Worm (Caenorhabditis elegans) whole organism, L4/young adult: ENCODE results near the gene sdc-2.

Experiments used
- W03F9.2 ChIP-seq: fragments of 150-350 bp; optimal IDR thresholded peaks from 2 replicates; lab custom pipeline; 2014; ENCODE audit warnings: missing biosample characterization, missing genetic modification characterization
- dao-5 ChIP-seq: sonication (generic microtip); optimal IDR thresholded peaks from 2 replicates; lab custom pipeline; 2016; ENCODE audit warnings: missing genotype, missing genetic modification characterization, moderate library complexity, missing compliant biosample characterization
- him-1 ChIP-seq: sonication (generic microtip); optimal IDR thresholded peaks from 2 replicates; lab custom pipeline; 2016; ENCODE audit warnings: missing genotype, missing genetic modification reagents, missing genetic modification characterization, missing compliant biosample characterization

Gene sdc-2

DNA sequence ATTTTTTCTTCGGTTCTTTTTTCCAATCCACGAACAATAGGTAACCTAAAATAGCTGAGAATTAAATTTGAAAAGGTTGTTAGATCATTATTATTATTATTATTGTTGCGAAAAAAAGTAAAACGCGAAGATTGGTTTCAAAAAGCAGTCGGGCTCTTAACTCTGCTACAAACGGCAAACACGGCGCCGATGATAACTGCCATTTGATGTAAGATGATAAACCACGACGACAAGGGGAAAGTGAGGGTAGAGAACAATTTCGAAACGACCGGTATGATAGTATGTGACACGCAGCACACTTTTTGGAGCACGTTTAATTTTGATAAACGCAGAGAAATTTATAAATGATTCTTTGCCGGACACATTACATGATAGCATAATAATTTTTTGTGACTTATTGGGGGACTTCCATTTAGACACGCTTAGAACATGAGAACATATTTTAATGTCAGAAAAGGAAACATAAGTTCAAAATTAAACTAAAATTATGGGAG lies 3.4 kb upstream of the sdc-2 start, which contains the start of gene hpo-34:
TSS of gene hpo-34 (minus strand) at position 51 of the 494 bp plus-strand sequence.
- no peak for TF ChIP-seq W03F9.2 (tag; lab: Kevin White, UChicago)
- no peak for TF ChIP-seq dao-5 (tag; lab: Kevin White, UChicago)
- no peak for TF ChIP-seq him-1 (tag; lab: Kevin White, UChicago)

ce11 chrX:11523704-11524103 lies 1.2 kb downstream of the sdc-2 start:
- no peak for TF ChIP-seq W03F9.2 (tag; lab: Kevin White, UChicago)
- TF ChIP-seq him-1 (tag; lab: Kevin White, UChicago): no peak
- TF ChIP-seq dao-5 (tag; lab: Kevin White, UChicago): no peak

DNA sequence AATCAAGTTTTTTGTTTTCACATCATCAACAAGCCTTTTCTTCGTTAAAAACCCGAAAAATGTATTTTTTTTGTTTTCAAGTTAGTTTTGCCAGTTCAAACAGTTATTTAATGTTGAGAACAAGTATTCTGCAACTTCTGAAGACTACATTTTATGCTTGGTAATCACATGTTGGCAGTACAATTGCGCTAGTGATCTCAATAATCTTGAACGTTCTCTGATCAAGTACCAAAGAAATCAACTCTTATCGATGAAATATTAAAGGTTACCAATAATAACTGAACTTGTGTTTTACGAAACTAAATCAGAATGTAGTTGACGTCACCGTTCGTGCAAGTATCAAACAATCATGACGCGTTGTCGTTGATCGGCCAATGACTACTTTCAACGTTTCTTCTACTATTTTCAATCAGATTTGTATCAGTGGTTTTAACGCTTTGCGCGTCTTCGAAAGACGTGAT lies 11.1 kb downstream of the sdc-2 start, which contains the start of gene C35C5.8:
TSS of gene C35C5.8 (plus strand) at position 51 of the 461 bp plus-strand sequence.
- TF ChIP-seq W03F9.2 (tag; lab: Kevin White, UChicago) (no peak), him-1 (tag; lab: Kevin White, UChicago) (no peak), dao-5 (tag; lab: Kevin White, UChicago) (no peak)

DNA sequence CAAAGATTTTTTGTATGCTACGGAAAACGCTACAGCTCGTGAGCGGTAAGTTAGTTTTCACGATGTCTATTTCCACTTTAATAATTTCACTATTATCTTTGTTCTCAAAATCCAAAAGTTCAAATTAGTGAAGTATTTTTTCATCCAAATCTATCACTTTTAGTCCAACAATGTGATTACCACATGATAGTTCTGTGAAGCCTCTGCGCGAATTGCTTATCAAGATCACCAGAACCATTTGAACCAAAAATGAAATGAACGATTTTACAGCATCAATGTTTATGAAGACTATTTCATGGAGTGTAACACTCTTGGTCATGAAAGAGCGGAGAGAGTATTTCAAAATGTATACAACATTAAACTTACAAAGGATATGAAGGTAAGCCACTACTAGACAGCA lies 11.9 kb downstream of the sdc-2 start:
- TF ChIP-seq W03F9.2 (tag; lab: Kevin White, UChicago) (no peak), dao-5 (tag; lab: Kevin White, UChicago) (no peak), him-1 (tag; lab: Kevin White, UChicago) (no peak)

DNA sequence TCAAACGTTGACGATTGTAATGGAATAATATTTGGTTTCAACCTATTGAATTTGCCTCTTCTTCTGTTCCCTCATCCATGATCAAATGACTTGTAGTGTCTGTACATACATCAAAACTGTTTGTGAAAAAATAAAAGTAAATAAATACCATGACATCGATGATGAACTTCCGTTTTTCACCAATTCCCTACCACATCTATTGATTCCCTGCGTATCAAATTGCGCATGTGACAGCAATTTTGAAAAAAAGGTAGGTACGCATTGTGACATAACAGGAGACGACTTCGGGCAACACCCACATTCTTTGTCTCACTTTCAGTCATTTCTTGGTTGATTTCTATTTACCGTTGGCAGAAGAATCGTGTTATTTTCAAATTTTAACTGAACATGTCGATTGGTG lies 13.9 kb downstream of the sdc-2 start, which contains the start of gene C35C5.9:
TSS of gene C35C5.9 (plus strand) at position 161 of the 400 bp plus-strand sequence.
- no peak for TF ChIP-seq W03F9.2 (tag; lab: Kevin White, UChicago)
- TF ChIP-seq him-1 (tag; lab: Kevin White, UChicago): no peak
- TF ChIP-seq dao-5 (tag; lab: Kevin White, UChicago): no peak

ce11 chrX:11537240-11537764 lies 14.8 kb downstream of the sdc-2 start, which contains the start of gene gcp-2.2:
TSS of gene gcp-2.2 (plus strand) at chrX:11537714.
- TF ChIP-seq dao-5 (tag; lab: Kevin White, UChicago) (no peak), W03F9.2 (tag; lab: Kevin White, UChicago) (no peak), him-1 (tag; lab: Kevin White, UChicago) (no peak)

- no peak for TF ChIP-seq W03F9.2 (tag; lab: Kevin White, UChicago)
- TF ChIP-seq him-1 (tag; lab: Kevin White, UChicago): no peak
- no peak for TF ChIP-seq dao-5 (tag; lab: Kevin White, UChicago)
Observed at ce11 chrX:11541690-11542089, 19.2 kb downstream of the sdc-2 start.

- TF ChIP-seq dao-5 (tag; lab: Kevin White, UChicago) (no peak), him-1 (tag; lab: Kevin White, UChicago) (no peak), W03F9.2 (tag; lab: Kevin White, UChicago) (peak; percentile 64)
Observed at ce11 chrX:11546445-11547275, 24.2 kb downstream of the sdc-2 start, which contains the start of gene selt-1.1. TSS of gene selt-1.1 (minus strand) at chrX:11546495.

DNA sequence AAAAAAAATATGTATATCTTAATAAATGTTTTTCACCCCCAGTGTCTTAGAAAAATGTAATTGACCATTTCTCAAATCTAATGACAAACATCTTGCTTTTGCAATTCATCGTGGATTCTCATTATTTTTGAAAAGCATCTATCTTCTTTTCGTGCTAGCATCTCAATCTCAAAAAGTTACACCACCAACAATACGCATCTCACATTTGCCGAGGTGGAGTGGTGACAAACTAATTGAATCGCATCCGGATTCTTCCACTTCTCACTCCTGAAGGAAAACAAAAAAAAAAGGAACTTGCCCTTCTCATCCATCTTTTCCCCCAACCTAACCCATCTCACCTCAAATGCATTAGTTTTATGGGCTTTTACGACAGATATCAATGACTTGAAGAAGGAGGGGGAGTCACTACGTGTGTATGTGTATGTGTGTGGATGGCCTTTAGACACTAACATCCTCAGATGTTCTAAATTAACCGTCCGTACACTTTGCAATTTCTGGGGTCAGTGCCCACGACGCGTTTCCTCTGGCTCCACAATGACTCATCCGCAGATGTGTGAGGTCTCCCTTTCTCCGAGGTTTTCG lies 25.0 kb downstream of the sdc-2 start:
- no peak for TF ChIP-seq W03F9.2 (tag; lab: Kevin White, UChicago)
- TF ChIP-seq him-1 (tag; lab: Kevin White, UChicago): no peak
- TF ChIP-seq dao-5 (tag; lab: Kevin White, UChicago): no peak

DNA sequence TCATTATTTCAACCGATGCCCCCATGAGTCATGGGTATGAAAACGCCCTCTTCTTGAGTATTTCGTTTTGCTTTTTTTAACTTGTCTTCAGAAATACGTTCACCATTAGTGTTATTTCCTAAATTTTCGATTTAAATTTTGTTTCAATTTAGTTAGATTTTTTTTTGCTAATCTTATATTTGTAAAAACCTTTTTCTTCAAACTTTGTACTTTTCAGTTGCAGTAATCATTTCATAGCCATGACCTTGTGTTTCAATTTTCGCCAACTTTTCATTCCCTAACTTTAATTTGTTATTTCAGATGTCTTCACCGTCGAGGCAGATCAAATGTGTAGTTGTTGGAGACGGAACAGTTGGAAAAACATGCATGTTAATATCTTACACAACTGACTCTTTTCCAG lies 25.8 kb downstream of the sdc-2 start, which contains the start of gene mig-2:
TSS of gene mig-2 (plus strand) at position 301 of the 400 bp plus-strand sequence.
- TF ChIP-seq W03F9.2 (tag; lab: Kevin White, UChicago) (no peak), dao-5 (tag; lab: Kevin White, UChicago) (no peak), him-1 (tag; lab: Kevin White, UChicago) (no peak)

- no peak for TF ChIP-seq him-1 (tag; lab: Kevin White, UChicago)
- TF ChIP-seq W03F9.2 (tag; lab: Kevin White, UChicago): no peak
- no peak for TF ChIP-seq dao-5 (tag; lab: Kevin White, UChicago)
Observed at ce11 chrX:11551808-11552207, 29.3 kb downstream of the sdc-2 start.

DNA sequence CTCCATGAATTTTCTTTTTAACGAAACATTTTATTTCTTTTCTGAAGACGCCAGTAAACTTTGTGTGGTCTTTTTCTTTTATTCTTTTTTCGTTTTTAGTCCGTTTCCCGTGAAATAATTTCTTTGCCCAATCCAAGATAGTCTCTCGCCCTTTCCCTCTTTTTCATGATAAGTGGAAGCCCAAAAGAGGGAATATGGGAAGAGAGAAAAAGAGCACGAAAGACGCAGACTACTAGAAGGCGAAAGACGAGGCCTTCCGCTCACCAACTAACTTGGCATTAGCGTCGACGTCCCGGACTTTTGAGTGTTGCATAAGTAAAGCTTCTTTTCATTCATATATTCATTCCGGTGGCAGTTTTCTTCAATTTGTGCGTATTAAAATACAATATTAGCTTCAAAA lies 30.4 kb downstream of the sdc-2 start:
- TF ChIP-seq dao-5 (tag; lab: Kevin White, UChicago): no peak
- no peak for TF ChIP-seq W03F9.2 (tag; lab: Kevin White, UChicago)
- no peak for TF ChIP-seq him-1 (tag; lab: Kevin White, UChicago)

ce11 chrX:11554522-11554921 lies 32.0 kb downstream of the sdc-2 start:
- TF ChIP-seq him-1 (tag; lab: Kevin White, UChicago): no peak
- no peak for TF ChIP-seq W03F9.2 (tag; lab: Kevin White, UChicago)
- TF ChIP-seq dao-5 (tag; lab: Kevin White, UChicago): no peak
